Worm (Caenorhabditis elegans): ENCODE data around the gene C50E3.12.

DNA sequence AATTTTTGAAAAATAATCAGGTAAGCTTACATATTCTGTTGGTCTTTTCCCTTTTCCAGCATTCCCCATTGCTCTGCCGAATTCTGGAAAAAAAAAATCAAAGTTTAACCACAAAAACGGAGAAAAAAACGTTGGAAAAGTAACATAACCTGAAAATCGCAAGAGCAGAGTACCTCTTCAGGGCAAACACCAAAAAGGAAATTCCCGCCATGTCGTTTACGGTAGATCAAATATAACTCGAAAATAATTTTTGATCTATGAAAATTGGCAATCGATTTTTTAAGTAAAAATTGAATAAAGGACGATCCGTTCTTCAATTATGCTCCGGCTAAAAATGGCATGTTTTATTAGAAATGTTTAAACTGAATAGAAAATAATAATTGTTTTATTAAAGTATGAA is 18.5 kb downstream of the C50E3.12 start, which contains the start of gene C50E3.11:
- no peak for TF ChIP-seq lin-11 (tag; optimal IDR thresholded peaks at IDR 0.05)
- TF ChIP-seq rnt-1 (tag; optimal IDR thresholded peaks at IDR 0.05) = no peak
- no peak for TF ChIP-seq pat-9 (tag; optimal IDR thresholded peaks at IDR 0.05)

All from whole organism, late embryonic.